Worm (Caenorhabditis elegans) whole organism, late embryonic: ENCODE data around the gene F31F7.2.

Source experiments
- C38D4.7 ChIP-seq: fragments of 200-800 bp; sonication (Bioruptor generic); optimal IDR thresholded peaks from 2 replicates; lab custom pipeline; 2018; ENCODE audit warnings: mild to moderate bottlenecking, missing genetic modification characterization, moderate library complexity, missing compliant biosample characterization
- K02D7.2 ChIP-seq: sonication (generic microtip); optimal IDR thresholded peaks from 2 replicates; lab custom pipeline; 2017; ENCODE audit warnings: mild to moderate bottlenecking, missing genetic modification characterization, missing compliant biosample characterization
- K09A11.1 ChIP-seq: sonication (generic microtip); optimal IDR thresholded peaks from 2 replicates; lab custom pipeline; 2017; ENCODE audit warnings: antibody characterized with exemption, mild to moderate bottlenecking, missing genetic modification characterization, missing compliant biosample characterization; ENCODE audit not compliant: insufficient read depth
- Y22D7AL.16 ChIP-seq: sonication (generic microtip); optimal IDR thresholded peaks from 2 replicates; lab custom pipeline; 2016; ENCODE audit warnings: missing genetic modification characterization, missing compliant biosample characterization
- ahr-1 ChIP-seq: sonication (generic microtip); optimal IDR thresholded peaks from 2 replicates; lab custom pipeline; 2016; ENCODE audit warnings: missing genetic modification characterization, missing compliant biosample characterization
- ama-1 ChIP-seq: fragments of 150-350 bp; optimal IDR thresholded peaks from 2 replicates; lab custom pipeline; 2014
- ceh-14 ChIP-seq: sonication (generic microtip); optimal IDR thresholded peaks from 2 replicates; lab custom pipeline; 2016; ENCODE audit warnings: missing genotype, missing genetic modification characterization, missing compliant biosample characterization
- ceh-18 ChIP-seq: sonication (generic microtip); optimal IDR thresholded peaks from 2 replicates; lab custom pipeline; 2016; ENCODE audit warnings: missing genetic modification characterization, missing compliant biosample characterization
- ceh-19 ChIP-seq: fragments of 200-800 bp; sonication (Bioruptor generic); optimal IDR thresholded peaks from 2 replicates; lab custom pipeline; 2018; ENCODE audit warnings: mild to moderate bottlenecking, missing genetic modification characterization, missing compliant biosample characterization
- ceh-2 ChIP-seq: sonication (generic microtip); optimal IDR thresholded peaks from 2 replicates; lab custom pipeline; 2016; ENCODE audit warnings: missing genotype, missing genetic modification characterization, missing compliant biosample characterization
- ceh-22 ChIP-seq: sonication (generic microtip); optimal IDR thresholded peaks from 2 replicates; lab custom pipeline; 2017; ENCODE audit warnings: missing biosample characterization, missing genetic modification characterization
- ceh-24 ChIP-seq: sonication (generic microtip); optimal IDR thresholded peaks from 2 replicates; lab custom pipeline; 2016; ENCODE audit warnings: mild to moderate bottlenecking, missing genetic modification characterization, missing compliant biosample characterization
- ceh-30 ChIP-seq: fragments of 150-350 bp; optimal IDR thresholded peaks from 2 replicates; lab custom pipeline; 2014; ENCODE audit warnings: missing biosample characterization, missing genetic modification characterization
- ceh-31 ChIP-seq: sonication (generic microtip); optimal IDR thresholded peaks from 2 replicates; lab custom pipeline; 2016; ENCODE audit warnings: missing genetic modification characterization, missing compliant biosample characterization
- ceh-34 ChIP-seq: sonication (generic microtip); optimal IDR thresholded peaks from 2 replicates; lab custom pipeline; 2016; ENCODE audit warnings: mild to moderate bottlenecking, missing genetic modification characterization, missing compliant biosample characterization
- ceh-9 ChIP-seq: sonication (generic microtip); optimal IDR thresholded peaks from 2 replicates; lab custom pipeline; 2016; ENCODE audit warnings: mild to moderate bottlenecking, missing genetic modification characterization, inconsistent platforms, missing compliant biosample characterization
- che-1 ChIP-seq: sonication (generic microtip); optimal IDR thresholded peaks from 2 replicates; lab custom pipeline; 2016; ENCODE audit warnings: mild to moderate bottlenecking, missing genetic modification characterization, missing compliant biosample characterization
- dve-1 ChIP-seq: sonication (generic microtip); optimal IDR thresholded peaks from 2 replicates; lab custom pipeline; 2017; ENCODE audit warnings: antibody characterized with exemption, mild to moderate bottlenecking, missing genetic modification characterization, missing compliant biosample characterization
- elt-4 ChIP-seq: sonication (generic microtip); optimal IDR thresholded peaks from 2 replicates; lab custom pipeline; 2016; ENCODE audit warnings: missing genetic modification characterization, missing compliant biosample characterization
- ets-4 ChIP-seq: sonication (generic microtip); optimal IDR thresholded peaks from 2 replicates; lab custom pipeline; 2016; ENCODE audit warnings: missing genetic modification characterization, missing compliant biosample characterization
- fkh-10 ChIP-seq: fragments of 150-350 bp; optimal IDR thresholded peaks from 2 replicates; lab custom pipeline; 2014; ENCODE audit warnings: missing biosample characterization, missing genetic modification reagents, missing genetic modification characterization
- fkh-6 ChIP-seq: sonication (generic microtip); optimal IDR thresholded peaks from 2 replicates; lab custom pipeline; 2016; ENCODE audit warnings: missing genetic modification characterization, missing compliant biosample characterization
- hlh-13 ChIP-seq: fragments of 200-800 bp; sonication (Bioruptor generic); optimal IDR thresholded peaks from 2 replicates; lab custom pipeline; 2018; ENCODE audit warnings: mild to moderate bottlenecking, missing genetic modification characterization, missing compliant biosample characterization
- hlh-15 ChIP-seq: sonication (generic microtip); optimal IDR thresholded peaks from 2 replicates; lab custom pipeline; 2016; ENCODE audit warnings: missing genetic modification characterization, missing compliant biosample characterization
- hlh-30 ChIP-seq: sonication (generic microtip); optimal IDR thresholded peaks from 2 replicates; lab custom pipeline; 2017; ENCODE audit warnings: antibody characterized with exemption, missing genetic modification characterization, missing compliant biosample characterization; ENCODE audit not compliant: insufficient read depth
- hlh-6 ChIP-seq: sonication (generic microtip); optimal IDR thresholded peaks from 2 replicates; lab custom pipeline; 2016; ENCODE audit warnings: missing genotype, missing genetic modification characterization, missing compliant biosample characterization
- hlh-8 ChIP-seq: sonication (generic microtip); optimal IDR thresholded peaks from 2 replicates; lab custom pipeline; 2016; ENCODE audit warnings: missing genotype, missing genetic modification characterization, missing compliant biosample characterization
- nfya-1 ChIP-seq: sonication (generic microtip); optimal IDR thresholded peaks from 2 replicates; lab custom pipeline; 2017; ENCODE audit warnings: missing genetic modification characterization, mild to moderate bottlenecking, missing compliant biosample characterization, antibody characterized with exemption, moderate library complexity
- npax-4 ChIP-seq: sonication (generic microtip); optimal IDR thresholded peaks from 2 replicates; lab custom pipeline; 2016; ENCODE audit warnings: missing genetic modification characterization, missing compliant biosample characterization
- odd-2 ChIP-seq: sonication (generic microtip); optimal IDR thresholded peaks from 2 replicates; lab custom pipeline; 2017; ENCODE audit warnings: antibody characterized with exemption, mild to moderate bottlenecking, missing genetic modification characterization, missing compliant biosample characterization
- pag-3 ChIP-seq: sonication (generic microtip); optimal IDR thresholded peaks from 2 replicates; lab custom pipeline; 2016; ENCODE audit warnings: missing compliant biosample characterization, missing genetic modification characterization, borderline replicate concordance
- pat-9 ChIP-seq: fragments of 200-800 bp; sonication (Bioruptor generic); optimal IDR thresholded peaks from 2 replicates; lab custom pipeline; 2018; ENCODE audit warnings: mild to moderate bottlenecking, missing genetic modification characterization, moderate library complexity, missing compliant biosample characterization
- pha-2 ChIP-seq: sonication (generic microtip); optimal IDR thresholded peaks from 2 replicates; lab custom pipeline; 2017; ENCODE audit warnings: mild to moderate bottlenecking, missing genetic modification characterization, missing compliant biosample characterization
- pha-4 ChIP-seq: fragments of 150-350 bp; optimal IDR thresholded peaks from 2 replicates; lab custom pipeline; 2018; ENCODE audit warnings: missing biosample characterization, missing genetic modification reagents, missing genetic modification characterization
- pqm-1 ChIP-seq: sonication (generic microtip); optimal IDR thresholded peaks from 2 replicates; lab custom pipeline; 2016; ENCODE audit warnings: missing genetic modification characterization, missing compliant biosample characterization
- rnt-1 ChIP-seq: sonication (generic microtip); optimal IDR thresholded peaks from 2 replicates; lab custom pipeline; 2016; ENCODE audit warnings: missing genetic modification characterization, missing compliant biosample characterization
- sdc-2 ChIP-seq: sonication (generic microtip); optimal IDR thresholded peaks from 2 replicates; lab custom pipeline; 2016; ENCODE audit warnings: missing genotype, missing genetic modification characterization, missing compliant biosample characterization
- syd-9 ChIP-seq: sonication (generic microtip); optimal IDR thresholded peaks from 2 replicates; lab custom pipeline; 2016; ENCODE audit warnings: mild to moderate bottlenecking, missing genetic modification characterization, moderate library complexity, missing compliant biosample characterization
- tbx-2 ChIP-seq: sonication (generic microtip); optimal IDR thresholded peaks from 2 replicates; lab custom pipeline; 2016; ENCODE audit warnings: missing genetic modification characterization, missing compliant biosample characterization
- tbx-7 ChIP-seq: sonication (generic microtip); optimal IDR thresholded peaks from 2 replicates; lab custom pipeline; 2016; ENCODE audit warnings: missing genotype, missing genetic modification characterization, missing compliant biosample characterization
- unc-3 ChIP-seq, 2 experiments: fragments of 200-800 bp in 1 of 2; sonication (Bioruptor generic) in 1 of 2; sonication (generic microtip) in 1 of 2; conservative IDR thresholded peaks in 1 of 2; optimal IDR thresholded peaks in 1 of 2; 2 replicates each; pipeline versions ENCODE4 v1.3.6 to Lab custom; 2016 to 2022; ENCODE audit warnings: missing compliant biosample characterization in 2 of 2, missing genetic modification characterization in 2 of 2, missing genetic modification reagents in 1 of 2
- unc-42 ChIP-seq: sonication (generic microtip); optimal IDR thresholded peaks from 2 replicates; lab custom pipeline; 2016; ENCODE audit warnings: missing genotype, missing genetic modification characterization, missing compliant biosample characterization
- unc-55 ChIP-seq: sonication (generic microtip); optimal IDR thresholded peaks from 2 replicates; lab custom pipeline; 2017; ENCODE audit warnings: missing biosample characterization, missing genetic modification reagents, missing genetic modification characterization
- unc-86 ChIP-seq: sonication (generic microtip); optimal IDR thresholded peaks from 2 replicates; lab custom pipeline; 2016; ENCODE audit warnings: missing genetic modification characterization, missing compliant biosample characterization
- zip-5 ChIP-seq: sonication (generic microtip); optimal IDR thresholded peaks from 2 replicates; lab custom pipeline; 2016; ENCODE audit warnings: missing genetic modification characterization, missing compliant biosample characterization
- ztf-16 ChIP-seq: sonication (generic microtip); optimal IDR thresholded peaks from 2 replicates; lab custom pipeline; 2017; ENCODE audit warnings: missing genetic modification characterization, missing compliant biosample characterization

F31F7.2 gene

DNA sequence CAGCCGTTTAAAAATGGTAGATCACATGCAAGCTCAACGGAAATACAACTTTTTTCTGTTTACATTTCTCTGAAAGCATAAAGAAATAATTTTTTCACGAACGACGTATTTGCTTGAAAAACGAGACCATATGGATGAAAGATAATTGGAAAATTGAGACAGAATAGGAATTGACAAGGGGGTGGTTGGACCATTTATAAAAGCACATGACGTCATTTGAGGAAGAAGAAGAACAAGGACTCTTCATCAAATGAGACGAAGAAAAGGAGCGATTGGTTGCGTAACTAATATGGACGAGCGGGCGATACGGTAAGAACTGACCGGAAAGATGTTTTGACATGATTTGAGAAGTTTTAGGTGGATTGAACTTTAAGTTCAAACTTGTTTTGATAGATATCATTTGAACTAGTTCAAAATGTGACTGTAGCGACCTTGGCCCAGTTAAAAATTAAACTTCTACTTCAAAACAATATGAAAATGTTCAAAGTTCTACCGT is 42.2 kb upstream of the F31F7.2 start:
- peak; percentile 51 for TF ChIP-seq hlh-30 (tag; lab: Kevin White, UChicago)
- TF ChIP-seq unc-55: peak; percentile 1
- no peak for TF ChIP-seq tbx-2 (tag; lab: Kevin White, UChicago)
- TF ChIP-seq nfya-1 (tag; lab: Kevin White, UChicago): peak; percentile 54
- peak; percentile 7 for TF ChIP-seq unc-42 (tag; lab: Kevin White, UChicago)
- TF ChIP-seq ceh-22 (tag; lab: Kevin White, UChicago): peak; percentile 10
- TF ChIP-seq, all 69 proteins: peak for 5

DNA sequence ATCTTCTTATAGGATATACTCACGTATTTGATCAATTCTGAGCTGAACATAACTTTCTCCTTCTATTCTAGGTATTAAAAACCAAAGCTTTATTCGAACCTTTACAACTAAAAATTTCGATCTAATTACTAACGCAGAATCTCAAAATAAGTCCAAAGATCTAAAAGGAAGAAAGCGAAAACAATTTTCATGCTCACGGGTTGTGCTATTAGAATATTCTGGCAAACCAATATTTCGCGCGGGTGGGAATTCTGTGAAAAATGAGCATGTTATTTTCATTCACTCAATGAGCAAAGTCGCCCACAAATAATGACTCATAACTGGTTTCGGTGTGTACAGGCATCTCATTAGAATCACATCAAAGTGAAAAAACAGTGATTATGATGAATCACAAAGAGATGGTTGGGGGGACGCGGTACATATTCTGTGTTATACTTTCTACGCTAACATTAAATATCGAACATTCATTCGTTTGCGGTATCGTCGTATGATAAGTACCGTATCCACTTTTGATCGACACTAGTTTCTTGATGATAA is 41.7 kb upstream of the F31F7.2 start:
- TF ChIP-seq npax-4 (tag; lab: Kevin White, UChicago) (no peak), sdc-2 (tag; lab: Kevin White, UChicago) (no peak), che-1 (tag; lab: Kevin White, UChicago) (no peak), hlh-15 (no peak), tbx-7 (tag; lab: Kevin White, UChicago) (no peak), unc-86 (no peak), Y22D7AL.16 (tag; lab: Kevin White, UChicago) (no peak), K02D7.2 (tag; lab: Kevin White, UChicago) (no peak), ahr-1 (tag; lab: Kevin White, UChicago) (no peak), unc-3 (GFP tag; conservative IDR thresholded peaks at IDR 0.05; lab: Robert Waterston, UW) (no peak), unc-3 (tag; optimal IDR thresholded peaks at IDR 0.05; lab: Kevin White, UChicago) (no peak), hlh-8 (no peak), ceh-24 (tag; lab: Kevin White, UChicago) (no peak), ceh-9 (tag; lab: Kevin White, UChicago) (no peak)

DNA sequence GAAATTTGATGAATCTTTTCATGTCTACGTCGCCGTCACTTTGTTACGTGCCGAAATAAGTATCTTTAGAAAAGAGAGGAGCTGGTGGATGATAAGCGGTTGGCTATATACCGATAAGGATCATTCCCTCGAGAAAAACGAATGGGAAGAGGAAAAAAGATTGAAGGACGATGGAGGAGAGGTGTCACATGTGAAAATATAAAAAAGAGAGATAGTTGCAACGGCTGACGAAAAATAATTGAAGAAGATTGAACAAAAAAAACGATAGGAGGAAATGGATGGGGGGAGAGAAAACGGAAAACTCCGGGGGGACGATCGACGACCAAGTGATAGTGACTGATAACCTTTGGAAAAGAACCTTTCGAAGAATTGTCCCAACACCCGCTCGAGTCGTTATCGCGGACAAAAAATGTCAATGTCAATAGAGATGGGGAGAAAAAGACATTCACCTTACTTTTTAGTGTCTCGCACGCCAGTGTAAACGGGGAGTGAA is 41.1 kb upstream of the F31F7.2 start:
- no peak for TF ChIP-seq ceh-19 (GFP tag; lab: Kevin White, UChicago)
- TF ChIP-seq sdc-2 (tag; lab: Kevin White, UChicago): no peak
- no peak for TF ChIP-seq unc-55
- no peak for TF ChIP-seq nfya-1 (tag; lab: Kevin White, UChicago)
- TF ChIP-seq ama-1 (lab: Kevin White, UChicago): no peak
- TF ChIP-seq unc-86: no peak
- no peak for TF ChIP-seq elt-4 (tag; lab: Kevin White, UChicago)
- no peak for TF ChIP-seq odd-2 (tag; lab: Kevin White, UChicago)
- TF ChIP-seq ztf-16: no peak
- TF ChIP-seq K02D7.2 (tag; lab: Kevin White, UChicago): no peak
- TF ChIP-seq pat-9: no peak
- no peak for TF ChIP-seq pag-3 (tag; lab: Kevin White, UChicago)
- TF ChIP-seq syd-9 (tag; lab: Kevin White, UChicago): no peak
- TF ChIP-seq ceh-31: peak; percentile 8
- no peak for TF ChIP-seq hlh-13 (GFP tag; lab: Kevin White, UChicago)
- TF ChIP-seq C38D4.7: no peak
- TF ChIP-seq ceh-22 (tag; lab: Kevin White, UChicago): no peak
- TF ChIP-seq Y22D7AL.16 (tag; lab: Kevin White, UChicago): no peak
- peak; percentile 82 for TF ChIP-seq ceh-18
- no peak for TF ChIP-seq ceh-34 (tag; lab: Kevin White, UChicago)
- TF ChIP-seq ceh-9 (tag; lab: Kevin White, UChicago): no peak
- TF ChIP-seq pha-4 (tag; lab: Kevin White, UChicago): no peak
- TF ChIP-seq fkh-6 (tag; lab: Kevin White, UChicago): no peak
- TF ChIP-seq ets-4 (tag; lab: Kevin White, UChicago): peak; percentile 0
- no peak for TF ChIP-seq ceh-30 (tag; lab: Kevin White, UChicago)
- TF ChIP-seq ceh-14 (tag; lab: Kevin White, UChicago): no peak
- peak; percentile 68 for TF ChIP-seq pqm-1 (tag; lab: Kevin White, UChicago)
- no peak for TF ChIP-seq hlh-15
- TF ChIP-seq ceh-2 (tag; lab: Kevin White, UChicago): no peak
- no peak for TF ChIP-seq dve-1 (tag; lab: Kevin White, UChicago)
- TF ChIP-seq pha-2 (tag; lab: Kevin White, UChicago): no peak
- TF ChIP-seq che-1 (tag; lab: Kevin White, UChicago): no peak
- TF ChIP-seq K09A11.1 (tag; lab: Kevin White, UChicago): no peak
- no peak for TF ChIP-seq npax-4 (tag; lab: Kevin White, UChicago)
- no peak for TF ChIP-seq fkh-10
- TF ChIP-seq rnt-1 (tag; lab: Kevin White, UChicago): peak; percentile 46
- TF ChIP-seq zip-5 (tag; lab: Kevin White, UChicago): no peak
- TF ChIP-seq hlh-6 (tag; lab: Kevin White, UChicago): no peak
